Fruit fly (Drosophila melanogaster) whole organism, embryonic: ENCODE measurements around the gene Glut1.

ENCODE experiments used
- Abd-B ChIP-seq: fragments of 200-800 bp; sonication (Bioruptor generic); optimal IDR thresholded peaks from 2 replicates; lab custom pipeline; 2018; ENCODE audit warnings: missing biosample characterization, mild to moderate bottlenecking, missing genetic modification characterization, moderate library complexity
- Atf-2 ChIP-seq: fragments of 200-800 bp; sonication (Bioruptor generic); optimal IDR thresholded peaks from 2 replicates; lab custom pipeline; 2016; ENCODE audit warnings: missing biosample characterization, missing genetic modification characterization
- C15 ChIP-seq: fragments of 200-800 bp; sonication (Bioruptor generic); IDR thresholded peaks from 3 replicates; pipeline ENCODE4 v1.3.6; 2022; ENCODE audit warnings: missing biosample characterization, missing genetic modification characterization
- CG10147 ChIP-seq: fragments of 200-800 bp; sonication (Bioruptor generic); optimal IDR thresholded peaks from 2 replicates; lab custom pipeline; 2019; ENCODE audit warnings: missing biosample characterization, mild to moderate bottlenecking, missing genetic modification characterization, moderate library complexity
- CG11093 ChIP-seq: fragments of 200-800 bp; sonication (Bioruptor generic); IDR thresholded peaks from 3 replicates; pipeline ENCODE4 v1.3.6; 2022; ENCODE audit warnings: missing biosample characterization, missing genetic modification characterization
- CG11398 ChIP-seq: fragments of 200-800 bp; sonication (Bioruptor generic); optimal IDR thresholded peaks from 2 replicates; lab custom pipeline; 2016; ENCODE audit warnings: missing biosample characterization, missing genetic modification characterization
- CG12104 ChIP-seq: fragments of 200-800 bp; sonication (Bioruptor generic); optimal IDR thresholded peaks from 3 replicates; lab custom pipeline; 2016; ENCODE audit warnings: missing biosample characterization, missing genetic modification characterization
- CG12155 ChIP-seq: fragments of 200-800 bp; sonication (Bioruptor generic); optimal IDR thresholded peaks from 3 replicates; lab custom pipeline; 2016; ENCODE audit warnings: missing biosample characterization, missing genetic modification characterization
- CG13624 ChIP-seq: fragments of 200-800 bp; sonication (Bioruptor generic); optimal IDR thresholded peaks from 2 replicates; lab custom pipeline; 2016; ENCODE audit warnings: missing biosample characterization, missing genetic modification characterization
- CG14050 ChIP-seq: fragments of 200-800 bp; sonication (Bioruptor generic); IDR thresholded peaks from 3 replicates; pipeline ENCODE4 v1.3.6; 2022; ENCODE audit warnings: missing biosample characterization, missing genetic modification characterization
- CG16815 ChIP-seq: fragments of 200-800 bp; sonication (Bioruptor generic); optimal IDR thresholded peaks from 3 replicates; lab custom pipeline; 2017; ENCODE audit warnings: missing biosample characterization, mild to moderate bottlenecking, missing genetic modification characterization
- CG18476 ChIP-seq: fragments of 200-800 bp; sonication (Bioruptor generic); optimal IDR thresholded peaks from 2 replicates; lab custom pipeline; 2016; ENCODE audit warnings: missing biosample characterization, mild to moderate bottlenecking, missing genetic modification characterization
- CG2678 ChIP-seq: fragments of 200-800 bp; sonication (Bioruptor generic); optimal IDR thresholded peaks from 3 replicates; lab custom pipeline; 2019; ENCODE audit warnings: missing biosample characterization, mild to moderate bottlenecking, missing genetic modification characterization, moderate library complexity
- CG3065 ChIP-seq: fragments of 200-800 bp; sonication (Bioruptor generic); optimal IDR thresholded peaks from 2 replicates; lab custom pipeline; 2016; ENCODE audit warnings: missing biosample characterization, missing genetic modification characterization
- CG3726 ChIP-seq: fragments of 200-800 bp; sonication (Bioruptor generic); IDR thresholded peaks from 3 replicates; pipeline ENCODE4, ENCODE4 v1.3.6; 2022; ENCODE audit warnings: missing biosample characterization, missing genetic modification characterization
- CG4424 ChIP-seq: fragments of 200-800 bp; sonication (Bioruptor generic); optimal IDR thresholded peaks from 3 replicates; lab custom pipeline; 2016; ENCODE audit warnings: missing biosample characterization, missing genetic modification characterization
- CG6791 ChIP-seq: fragments of 200-800 bp; sonication (Bioruptor generic); IDR thresholded peaks from 3 replicates; pipeline ENCODE4 v1.3.6; 2022; ENCODE audit warnings: missing biosample characterization, missing genetic modification characterization; ENCODE audit not compliant: partially characterized antibody
- CG6854 ChIP-seq: fragments of 200-800 bp; sonication (Bioruptor generic); optimal IDR thresholded peaks from 3 replicates; lab custom pipeline; 2017; ENCODE audit warnings: missing biosample characterization, mild to moderate bottlenecking, missing genetic modification characterization
- CG7745 ChIP-seq: fragments of 200-800 bp; sonication (Bioruptor generic); optimal IDR thresholded peaks from 2 replicates; lab custom pipeline; 2018; ENCODE audit warnings: missing biosample characterization, mild to moderate bottlenecking, missing genetic modification characterization, moderate library complexity
- CG8359 ChIP-seq: fragments of 200-800 bp; sonication (Bioruptor generic); optimal IDR thresholded peaks from 2 replicates; lab custom pipeline; 2017; ENCODE audit warnings: missing biosample characterization, mild to moderate bottlenecking, missing genetic modification characterization, borderline replicate concordance
- CG8924 ChIP-seq: fragments of 200-800 bp; optimal IDR thresholded peaks from 3 replicates; lab custom pipeline; 2019; ENCODE audit warnings: missing biosample characterization, mild to moderate bottlenecking, missing genetic modification characterization, moderate library complexity
- Dip2 ChIP-seq: fragments of 200-800 bp; sonication (Bioruptor generic); IDR thresholded peaks from 2 replicates; pipeline ENCODE4 v1.3.6; 2022; ENCODE audit warnings: missing biosample characterization, missing genetic modification characterization
- Dll ChIP-seq: fragments of 200-800 bp; sonication (Bioruptor generic); IDR thresholded peaks from 4 replicates; pipeline ENCODE4 v1.3.6; 2022; ENCODE audit warnings: missing biosample characterization, missing genetic modification characterization; ENCODE audit not compliant: partially characterized antibody
- Dp ChIP-seq: fragments of 200-800 bp; sonication (Bioruptor generic); optimal IDR thresholded peaks from 2 replicates; lab custom pipeline; 2018; ENCODE audit warnings: missing biosample characterization, mild to moderate bottlenecking, missing genetic modification characterization, moderate library complexity
- Fer2 ChIP-seq: fragments of 200-800 bp; sonication (Bioruptor generic); optimal IDR thresholded peaks from 2 replicates; lab custom pipeline; 2018; ENCODE audit warnings: missing biosample characterization, mild to moderate bottlenecking, missing genetic modification characterization, moderate library complexity
- HHEX ChIP-seq: fragments of 200-800 bp; sonication (Bioruptor generic); optimal IDR thresholded peaks from 3 replicates; lab custom pipeline; 2017; ENCODE audit warnings: missing biosample characterization, mild to moderate bottlenecking, missing genetic modification characterization, missing genetic modification reagents
- Hr39 ChIP-seq: fragments of >200 bp; optimal IDR thresholded peaks from 2 replicates; lab custom pipeline; 2017
- Kr ChIP-seq: fragments of 200-800 bp; sonication (Bioruptor generic); optimal IDR thresholded peaks from 2 replicates; lab custom pipeline; 2017; ENCODE audit warnings: missing biosample characterization, mild to moderate bottlenecking, missing genetic modification characterization
- Oli ChIP-seq: fragments of 200-800 bp; sonication (Bioruptor generic); optimal IDR thresholded peaks from 2 replicates; lab custom pipeline; 2018; ENCODE audit warnings: missing biosample characterization, mild to moderate bottlenecking, missing genetic modification characterization, moderate library complexity
- Spps ChIP-seq: fragments of 200-800 bp; sonication (Bioruptor generic); optimal IDR thresholded peaks from 2 replicates; lab custom pipeline; 2018; ENCODE audit warnings: missing biosample characterization, mild to moderate bottlenecking, missing genetic modification characterization
- TFAM ChIP-seq: fragments of 200-800 bp; sonication (Bioruptor generic); optimal IDR thresholded peaks from 2 replicates; lab custom pipeline; 2017; ENCODE audit warnings: missing biosample characterization, missing genetic modification characterization, inconsistent platforms
- bab2 ChIP-seq: fragments of 200-800 bp; sonication (Bioruptor generic); optimal IDR thresholded peaks from 2 replicates; lab custom pipeline; 2016; ENCODE audit warnings: missing biosample characterization, missing genetic modification characterization
- danr ChIP-seq: fragments of 200-800 bp; sonication (Bioruptor generic); IDR thresholded peaks from 2 replicates; pipeline ENCODE4 v1.3.6; 2022; ENCODE audit warnings: missing biosample characterization, missing genetic modification characterization
- dati ChIP-seq: fragments of 200-800 bp; sonication (Bioruptor generic); IDR thresholded peaks from 2 replicates; pipeline ENCODE4 v1.3.6; 2022; ENCODE audit warnings: missing biosample characterization, missing genetic modification characterization
- dmrt11E ChIP-seq: fragments of 200-800 bp; sonication (Bioruptor generic); optimal IDR thresholded peaks from 3 replicates; lab custom pipeline; 2018; ENCODE audit warnings: missing biosample characterization, mild to moderate bottlenecking, missing genetic modification characterization, moderate library complexity
- ems ChIP-seq: fragments of 200-800 bp; sonication (Bioruptor generic); optimal IDR thresholded peaks from 3 replicates; lab custom pipeline; 2016; ENCODE audit warnings: missing biosample characterization, missing genetic modification characterization
- ewg ChIP-seq: fragments of 200-800 bp; sonication (Bioruptor generic); optimal IDR thresholded peaks from 3 replicates; lab custom pipeline; 2017; ENCODE audit warnings: mild to moderate bottlenecking, missing biosample characterization, missing genetic modification reagents, missing genetic modification characterization
- fru ChIP-seq: fragments of >200 bp; optimal IDR thresholded peaks from 2 replicates; lab custom pipeline; 2017
- fu2 ChIP-seq: fragments of 200-800 bp; sonication (Bioruptor generic); optimal IDR thresholded peaks from 2 replicates; lab custom pipeline; 2016; ENCODE audit warnings: missing biosample characterization, missing genetic modification characterization
- gfzf ChIP-seq: fragments of 200-800 bp; sonication (Bioruptor generic); optimal IDR thresholded peaks from 2 replicates; lab custom pipeline; 2016; ENCODE audit warnings: missing biosample characterization, mild to moderate bottlenecking, missing genetic modification characterization, moderate library complexity
- grau ChIP-seq: fragments of 200-800 bp; optimal IDR thresholded peaks from 3 replicates; lab custom pipeline; 2019; ENCODE audit warnings: missing biosample characterization, mild to moderate bottlenecking, missing genetic modification characterization, moderate library complexity
- her ChIP-seq: fragments of 200-800 bp; sonication (Bioruptor generic); optimal IDR thresholded peaks from 2 replicates; lab custom pipeline; 2016; ENCODE audit warnings: missing biosample characterization, missing genetic modification characterization
- inv ChIP-seq: fragments of 200-800 bp; sonication (Bioruptor generic); IDR thresholded peaks from 2 replicates; pipeline ENCODE4 v1.3.6; 2022; ENCODE audit warnings: missing biosample characterization, missing genetic modification characterization; ENCODE audit not compliant: partially characterized antibody
- kay ChIP-seq: fragments of 200-800 bp; sonication (Bioruptor generic); optimal IDR thresholded peaks from 2 replicates; lab custom pipeline; 2016; ENCODE audit warnings: missing biosample characterization, missing genetic modification characterization
- klu ChIP-seq: fragments of 200-800 bp; sonication (Bioruptor generic); IDR thresholded peaks from 2 replicates; pipeline ENCODE4 v1.3.6; 2022; ENCODE audit warnings: missing biosample characterization, missing genetic modification characterization
- knrl ChIP-seq: fragments of 200-800 bp; sonication (Bioruptor generic); IDR thresholded peaks from 3 replicates; pipeline ENCODE4 v1.3.6; 2022; ENCODE audit warnings: missing biosample characterization, missing genetic modification characterization; ENCODE audit not compliant: partially characterized antibody
- lmd ChIP-seq: fragments of 200-800 bp; sonication (Bioruptor generic); IDR thresholded peaks from 2 replicates; pipeline ENCODE4 v1.3.6; 2022; ENCODE audit warnings: missing biosample characterization, missing genetic modification characterization
- peb ChIP-seq: fragments of 200-800 bp; sonication (Bioruptor generic); IDR thresholded peaks from 2 replicates; pipeline ENCODE4 v1.3.6; 2022; ENCODE audit warnings: missing biosample characterization, missing genetic modification characterization
- so ChIP-seq: fragments of 200-800 bp; sonication (Bioruptor generic); IDR thresholded peaks from 3 replicates; pipeline ENCODE4 v1.3.6; 2022; ENCODE audit warnings: missing biosample characterization, missing genetic modification characterization
- tgo ChIP-seq: fragments of 200-800 bp; sonication (Bioruptor generic); IDR thresholded peaks from 3 replicates; pipeline ENCODE4 v1.3.6; 2022; ENCODE audit warnings: missing biosample characterization, missing genetic modification characterization
- twi ChIP-seq: fragments of 200-800 bp; optimal IDR thresholded peaks from 2 replicates; lab custom pipeline; 2019; ENCODE audit warnings: missing biosample characterization, mild to moderate bottlenecking, missing genetic modification characterization, moderate library complexity
- zfh1 ChIP-seq: fragments of 200-800 bp; sonication (Bioruptor generic); IDR thresholded peaks from 3 replicates; pipeline ENCODE4 v1.3.6; 2022; ENCODE audit warnings: missing biosample characterization, missing genetic modification characterization

The Glut1 gene

DNA sequence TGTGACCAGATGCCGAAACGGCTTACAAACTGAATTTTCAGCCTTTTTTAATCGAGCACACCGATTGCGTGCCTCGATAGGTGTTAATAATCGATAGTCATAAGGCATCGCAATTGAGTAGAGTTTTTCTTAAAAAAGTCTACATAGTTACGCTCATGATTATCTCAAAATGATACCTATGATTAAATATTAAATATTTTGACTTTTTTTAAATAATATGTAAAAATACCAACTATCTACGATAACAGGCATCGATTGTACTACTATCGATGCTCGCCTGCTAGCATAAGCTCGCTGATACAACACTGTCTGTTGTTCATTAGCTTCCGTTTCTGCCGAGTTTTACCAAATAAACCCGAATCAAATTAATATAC lies 121.0 kb downstream of the Glut1 start (continued):
- no peak for TF ChIP-seq Spps (tag; lab: Kevin White, UChicago)
- peak; percentile 55; the same call in 1 of the 2 replicates for TF ChIP-seq lmd (GFP tag; lab: Robert Waterston, UW)
- no peak for TF ChIP-seq CG3065 (GFP tag; lab: Kevin White, UChicago)
- TF ChIP-seq CG16815 (GFP tag; lab: Kevin White, UChicago) = no peak
- no peak for TF ChIP-seq bab2 (GFP tag; lab: Kevin White, UChicago)
- no peak for TF ChIP-seq CG14050 (GFP tag; lab: Robert Waterston, UW)
- peak; percentile 32 for TF ChIP-seq Fer2
- no peak for TF ChIP-seq CG10147 (GFP tag; lab: Kevin White, UChicago)
- peak; percentile 91 for TF ChIP-seq CG8924 (tag; lab: Kevin White, UChicago)
- no peak for TF ChIP-seq Dip2 (GFP tag; lab: Robert Waterston, UW)
- TF ChIP-seq dmrt11E = peak; percentile 30
- peak; percentile 68 for TF ChIP-seq inv (GFP tag; lab: Robert Waterston, UW)
- no peak for TF ChIP-seq so (GFP tag; lab: Robert Waterston, UW)
- no peak for TF ChIP-seq her
- TF ChIP-seq CG18476 = no peak
- TF ChIP-seq TFAM (GFP tag; lab: Kevin White, UChicago) = no peak
- TF ChIP-seq CG7745 (tag; lab: Kevin White, UChicago) = no peak
- peak; percentile 25 for TF ChIP-seq Oli (tag; lab: Kevin White, UChicago)
- TF ChIP-seq Kr (GFP tag; lab: Kevin White, UChicago) = no peak
- no peak for TF ChIP-seq ems (GFP tag; lab: Kevin White, UChicago)
- no peak for TF ChIP-seq CG11398
- no peak for TF ChIP-seq fu2
- no peak for TF ChIP-seq twi
- no peak for TF ChIP-seq CG8359 (GFP tag; lab: Kevin White, UChicago)
- peak; percentile 44 for TF ChIP-seq CG4424 (GFP tag; lab: Kevin White, UChicago)
- peak; percentile 40 for TF ChIP-seq Dp (GFP tag; lab: Kevin White, UChicago)
- TF ChIP-seq Abd-B (GFP tag; lab: Kevin White, UChicago) = no peak
- 0 out of 2 replicates have a peak, but pooled peaks have one; percentile 36 for TF ChIP-seq klu (GFP tag; lab: Robert Waterston, UW)
- no peak for TF ChIP-seq Atf-2
- peak; percentile 48; the same call in 2 of the 3 replicates for TF ChIP-seq zfh1 (GFP tag; lab: Robert Waterston, UW)
- TF ChIP-seq Hr39 = no peak
- no peak for TF ChIP-seq kay (GFP tag; lab: Kevin White, UChicago)
- TF ChIP-seq CG2678 = peak; percentile 28
- TF ChIP-seq gfzf = peak; percentile 73
- peak; percentile 35 for TF ChIP-seq CG12104 (GFP tag; lab: Kevin White, UChicago)
- TF ChIP-seq grau = peak; percentile 49
- no peak for TF ChIP-seq dati (GFP tag; lab: Robert Waterston, UW)
- no peak for TF ChIP-seq CG12155 (GFP tag; lab: Kevin White, UChicago)
- TF ChIP-seq HHEX = peak; percentile 32
- peak; percentile 89 for TF ChIP-seq knrl (GFP tag; lab: Robert Waterston, UW)
- TF ChIP-seq tgo (GFP tag; lab: Robert Waterston, UW) = peak; percentile 44; the same call in 2 of the 3 replicates
- TF ChIP-seq CG13624 (GFP tag; lab: Kevin White, UChicago) = no peak
- TF ChIP-seq fru (lab: Kevin White, UChicago) = no peak
- no peak for TF ChIP-seq danr (GFP tag; lab: Robert Waterston, UW)
- TF ChIP-seq CG11093 (GFP tag; lab: Robert Waterston, UW) = no peak
- TF ChIP-seq CG6791 (GFP tag; lab: Robert Waterston, UW) = peak; percentile 81
- no peak for TF ChIP-seq CG3726 (GFP tag; lab: Robert Waterston, UW)
- peak; percentile 96 for TF ChIP-seq Dll (GFP tag; lab: Robert Waterston, UW)
- TF ChIP-seq ewg = peak; percentile 13
- TF ChIP-seq C15 = 0 out of 3 replicates have a peak, but pooled peaks have one; percentile 23
- TF ChIP-seq peb (GFP tag; lab: Robert Waterston, UW) = 0 out of 2 replicates have a peak, but pooled peaks have one; percentile 10
- no peak for TF ChIP-seq CG6854
